Fruit fly (Drosophila melanogaster): ENCODE data around the gene spi.
A peak's percentile ranks its signal among the peaks of the same experiment; 100 is the strongest.

Gene spi

DNA sequence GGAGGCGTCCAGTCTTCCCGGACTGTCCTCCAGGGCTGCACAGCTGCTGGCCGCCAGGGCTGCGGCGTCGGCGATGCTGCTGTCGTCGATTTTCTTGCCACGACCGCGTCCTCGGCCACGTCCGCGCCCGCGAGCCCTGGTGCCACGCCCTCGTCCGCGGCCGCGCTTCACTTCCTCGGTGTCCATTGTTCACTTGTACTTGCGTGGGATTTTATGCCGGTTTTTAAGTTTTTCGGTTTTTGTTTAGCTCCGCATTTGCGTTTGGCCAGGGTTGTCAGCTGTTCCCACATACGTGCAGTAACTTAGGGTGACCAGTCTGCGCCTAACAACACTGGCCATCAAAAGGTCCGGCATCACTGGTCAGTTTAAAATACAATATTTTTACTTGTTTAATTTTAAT, 5.1 kb upstream of the spi start, which contains the start of gene Hakai (continued):
- no peak for TF ChIP-seq disco-r (GFP tag; optimal IDR thresholded peaks at IDR 0.05)
- TF ChIP-seq CG13287 (GFP tag; IDR thresholded peaks at IDR 0.05; ENCODE audit: partially characterized antibody) = peak; percentile 65
- peak; percentile 32; the same call in 1 of the 3 replicates for TF ChIP-seq knrl (GFP tag; IDR thresholded peaks at IDR 0.05; ENCODE audit: partially characterized antibody)
- TF ChIP-seq Ets97D (GFP tag; optimal IDR thresholded peaks at IDR 0.05) = peak; percentile 73
- TF ChIP-seq CG4854 (GFP tag; optimal IDR thresholded peaks at IDR 0.05) = no peak
- peak; percentile 52 for TF ChIP-seq ERR (GFP tag; optimal IDR thresholded peaks at IDR 0.05)
- TF ChIP-seq gsb-n (tag; optimal IDR thresholded peaks at IDR 0.05) = peak; percentile 28
- TF ChIP-seq fu2 (GFP tag; optimal IDR thresholded peaks at IDR 0.05) = peak; percentile 55
- TF ChIP-seq CG11504 (tag; optimal IDR thresholded peaks at IDR 0.05) = peak; percentile 55
- peak; percentile 44 for TF ChIP-seq grau (tag; optimal IDR thresholded peaks at IDR 0.05)
- TF ChIP-seq dysf (GFP tag; IDR thresholded peaks at IDR 0.05) = peak; percentile 56; the same call in 2 of the 3 replicates
- peak; percentile 5 for TF ChIP-seq B-H2 (GFP tag; optimal IDR thresholded peaks at IDR 0.05)
- TF ChIP-seq CG14860 (GFP tag; IDR thresholded peaks at IDR 0.05; ENCODE audit: partially characterized antibody) = 0 out of 3 replicates have a peak, but pooled peaks have one; percentile 28
- no peak for TF ChIP-seq CG32767 (GFP tag; IDR thresholded peaks at IDR 0.05)
- no peak for TF ChIP-seq CG4282 (GFP tag; optimal IDR thresholded peaks at IDR 0.05)
- TF ChIP-seq mam (GFP tag; optimal IDR thresholded peaks at IDR 0.05) = peak; percentile 86
- peak; percentile 59 to 70 for TF ChIP-seq Pdp1 (GFP tag; optimal IDR thresholded peaks at IDR 0.05)
- no peak for TF ChIP-seq pan (optimal IDR thresholded peaks at IDR 0.05)
- peak in 1 of 2 experiments; percentile 50 for TF ChIP-seq pan (GFP tag; optimal IDR thresholded peaks at IDR 0.05 in 1 of 2, IDR thresholded peaks at IDR 0.05 in 1 of 2)
- no peak for TF ChIP-seq tll (GFP tag; optimal IDR thresholded peaks at IDR 0.05)
- TF ChIP-seq Oli (tag; optimal IDR thresholded peaks at IDR 0.05) = peak; percentile 16
- TF ChIP-seq Hand (GFP tag; optimal IDR thresholded peaks at IDR 0.05) = no peak
- TF ChIP-seq CG18011 (GFP tag; optimal IDR thresholded peaks at IDR 0.05) = peak; percentile 27
- TF ChIP-seq Rfx (GFP tag; IDR thresholded peaks at IDR 0.05) = peak; percentile 80
- peak; percentile 40 for TF ChIP-seq Hmr (GFP tag; optimal IDR thresholded peaks at IDR 0.05)
- peak; percentile 94 for TF ChIP-seq CG10267 (tag; optimal IDR thresholded peaks at IDR 0.05)
- peak; percentile 10 for TF ChIP-seq CG8924 (tag; optimal IDR thresholded peaks at IDR 0.05)
- no peak for TF ChIP-seq sim (GFP tag; IDR thresholded peaks at IDR 0.05)
- TF ChIP-seq CG12391 (tag; optimal IDR thresholded peaks at IDR 0.05) = peak; percentile 13
- TF ChIP-seq Bgb (GFP tag; IDR thresholded peaks at IDR 0.05; ENCODE audit: partially characterized antibody) = peak; percentile 51
- peak; percentile 38 for TF ChIP-seq fd96Cb (tag; optimal IDR thresholded peaks at IDR 0.05)
- no peak for TF ChIP-seq abd-A (tag; optimal IDR thresholded peaks at IDR 0.05)
- peak; percentile 81 for TF ChIP-seq Sin3A (optimal IDR thresholded peaks at IDR 0.05)
- TF ChIP-seq cas (GFP tag; IDR thresholded peaks at IDR 0.05) = peak; percentile 62; the same call in 1 of the 2 replicates
- TF ChIP-seq jumu (GFP tag; optimal IDR thresholded peaks at IDR 0.05) = peak; percentile 71
- TF ChIP-seq cad (GFP tag; optimal IDR thresholded peaks at IDR 0.05) = no peak
- TF ChIP-seq Sry-β (GFP tag; optimal IDR thresholded peaks at IDR 0.05) = no peak
- no peak for TF ChIP-seq bigmax (GFP tag; optimal IDR thresholded peaks at IDR 0.05)
- TF ChIP-seq CG1602 (GFP tag; optimal IDR thresholded peaks at IDR 0.05) = peak; percentile 37
- 0 out of 2 replicates have a peak, but pooled peaks have one; percentile 26 for TF ChIP-seq CG14667 (GFP tag; IDR thresholded peaks at IDR 0.05)
- peak; percentile 13 for TF ChIP-seq HmgD (GFP tag; optimal IDR thresholded peaks at IDR 0.05)
- peak in 1 of 2 experiments; percentile 12 for TF ChIP-seq bsh (GFP tag; optimal IDR thresholded peaks at IDR 0.05)
- peak; percentile 60 for TF ChIP-seq sob (GFP tag; IDR thresholded peaks at IDR 0.05)
- TF ChIP-seq Rx (GFP tag; IDR thresholded peaks at IDR 0.05) = peak; percentile 32
- peak; percentile 58 for TF ChIP-seq eyg (GFP tag; optimal IDR thresholded peaks at IDR 0.05)
- TF ChIP-seq CG18599 (GFP tag; optimal IDR thresholded peaks at IDR 0.05) = peak; percentile 58
- peak; percentile 41 for TF ChIP-seq crc (GFP tag; optimal IDR thresholded peaks at IDR 0.05)
- TF ChIP-seq CG12219 (GFP tag; optimal IDR thresholded peaks at IDR 0.05) = no peak
- TF ChIP-seq H15 (GFP tag; IDR thresholded peaks at IDR 0.05) = no peak; the same call in 2 of the 3 replicates
- no peak for TF ChIP-seq CG17359 (tag; optimal IDR thresholded peaks at IDR 0.05)
